Worm (Caenorhabditis elegans) whole organism, L2 larva: ENCODE results near the gene ceh-82.

Experiments used
- aly-2 ChIP-seq: fragments of 150-350 bp; optimal IDR thresholded peaks from 2 replicates; lab custom pipeline; 2014; ENCODE audit warnings: missing biosample characterization, missing genetic modification characterization
- ceh-82 ChIP-seq: fragments of 150-350 bp; optimal IDR thresholded peaks from 2 replicates; lab custom pipeline; 2014; ENCODE audit warnings: missing biosample characterization, missing genetic modification characterization
- lin-39 ChIP-seq: fragments of 150-350 bp; optimal IDR thresholded peaks from 2 replicates; lab custom pipeline; 2014; ENCODE audit warnings: missing biosample characterization, missing genetic modification reagents, missing genetic modification characterization
- lsy-2 ChIP-seq, 2 experiments: fragments of 150-350 bp in 1 of 2; sonication (generic microtip) in 1 of 2; optimal IDR thresholded peaks; 2 replicates each; lab custom pipeline; 2014 to 2017; ENCODE audit warnings: missing biosample characterization in 2 of 2, missing genetic modification characterization in 2 of 2
- nhr-12 ChIP-seq: fragments of 150-350 bp; optimal IDR thresholded peaks from 2 replicates; lab custom pipeline; 2014; ENCODE audit warnings: missing biosample characterization, missing genetic modification characterization
- nhr-21 ChIP-seq: fragments of 150-350 bp; optimal IDR thresholded peaks from 2 replicates; lab custom pipeline; 2014; ENCODE audit warnings: missing biosample characterization, missing genetic modification characterization
- nhr-237 ChIP-seq: fragments of 150-350 bp; optimal IDR thresholded peaks from 2 replicates; lab custom pipeline; 2014; ENCODE audit warnings: missing biosample characterization, missing genetic modification characterization
- nhr-25 ChIP-seq: fragments of 150-350 bp; sonication (generic microtip); optimal IDR thresholded peaks from 3 replicates; lab custom pipeline; 2014; ENCODE audit warnings: missing biosample characterization, missing genetic modification characterization
- nhr-77 ChIP-seq: fragments of 150-350 bp; optimal IDR thresholded peaks from 2 replicates; lab custom pipeline; 2014; ENCODE audit warnings: missing biosample characterization, missing genetic modification characterization
- snpc-4 ChIP-seq: fragments of 150-350 bp; optimal IDR thresholded peaks from 2 replicates; lab custom pipeline; 2014; ENCODE audit warnings: missing biosample characterization, missing genetic modification characterization
- unc-39 ChIP-seq: fragments of 150-350 bp; optimal IDR thresholded peaks from 2 replicates; lab custom pipeline; 2014; ENCODE audit warnings: missing biosample characterization, missing genetic modification characterization
- unc-62 ChIP-seq: fragments of 150-350 bp; optimal IDR thresholded peaks from 2 replicates; lab custom pipeline; 2014; ENCODE audit warnings: missing biosample characterization, missing genetic modification reagents, missing genetic modification characterization
- zag-1 ChIP-seq: fragments of 150-350 bp; optimal IDR thresholded peaks from 2 replicates; lab custom pipeline; 2014; ENCODE audit warnings: missing biosample characterization, missing genetic modification characterization

- no peak for TF ChIP-seq nhr-12 (tag; lab: Kevin White, UChicago)
- TF ChIP-seq unc-62 (GFP tag; lab: Kevin White, UChicago), result no peak
- TF ChIP-seq unc-39, result no peak
- TF ChIP-seq lsy-2 (tag; optimal IDR thresholded peaks at IDR 0.05; lab: Kevin White, UChicago), result no peak
- TF ChIP-seq ceh-82 (tag; lab: Kevin White, UChicago), result no peak
- no peak for TF ChIP-seq snpc-4
- TF ChIP-seq nhr-21, result no peak
- TF ChIP-seq lin-39, result no peak
- TF ChIP-seq nhr-25 (tag; lab: Kevin White, UChicago), result no peak
- TF ChIP-seq aly-2 (tag; lab: Kevin White, UChicago), result no peak
- no peak for TF ChIP-seq zag-1 (tag; lab: Kevin White, UChicago)
- no peak for TF ChIP-seq nhr-77 (tag; lab: Kevin White, UChicago)
- no peak for TF ChIP-seq nhr-237 (tag; lab: Kevin White, UChicago)
Observed at ce11 chrII:1683742-1684141, 48.3 kb upstream of the ceh-82 start, which contains the start of gene fbxb-25.
